Worm (Caenorhabditis elegans) whole organism, L4 larva: ENCODE data around the gene sld-5.

Experiments used
- D1046.2 ChIP-seq: fragments of 200-800 bp; sonication (Bioruptor generic); IDR thresholded peaks from 2 replicates; pipeline ENCODE4 v1.3.6; 2022; ENCODE audit warnings: missing genetic modification characterization, missing compliant biosample characterization
- T20F7.1 ChIP-seq: fragments of 200-800 bp; sonication (Bioruptor generic); optimal IDR thresholded peaks from 2 replicates; lab custom pipeline; 2018; ENCODE audit warnings: mild to moderate bottlenecking, missing genetic modification characterization, missing compliant biosample characterization
- Y105C5A.15 ChIP-seq: fragments of 200-800 bp; sonication (Bioruptor generic); IDR thresholded peaks from 2 replicates; pipeline ENCODE4 v1.3.6; 2022; ENCODE audit warnings: missing genetic modification characterization, missing compliant biosample characterization
- Y5F2A.4 ChIP-seq: fragments of 200-800 bp; sonication (Bioruptor generic); optimal IDR thresholded peaks from 2 replicates; lab custom pipeline; 2018; ENCODE audit warnings: mild to moderate bottlenecking, missing genetic modification characterization, missing compliant biosample characterization
- aha-1 ChIP-seq: fragments of 150-350 bp; peaks from one replicate; lab custom pipeline; 2014; ENCODE audit warnings: missing biosample characterization, missing genetic modification characterization
- aly-2 ChIP-seq: sonication (generic microtip); optimal IDR thresholded peaks from 2 replicates; lab custom pipeline; 2018; ENCODE audit warnings: missing biosample characterization, missing genetic modification characterization
- ama-1 ChIP-seq: fragments of 150-350 bp; optimal IDR thresholded peaks from 2 replicates; lab custom pipeline; 2014; ENCODE audit warnings: inconsistent platforms, mixed read lengths
- arid-1 ChIP-seq: fragments of 200-800 bp; sonication (Bioruptor generic); conservative IDR thresholded peaks from 2 replicates; pipeline ENCODE4 v1.3.6; 2022; ENCODE audit warnings: missing genetic modification reagents, missing genetic modification characterization, missing compliant biosample characterization
- ceh-44 ChIP-seq: fragments of 200-800 bp; sonication (Bioruptor generic); IDR thresholded peaks from 2 replicates; pipeline ENCODE4 v1.3.6; 2022; ENCODE audit warnings: missing genetic modification reagents, missing genetic modification characterization, missing compliant biosample characterization
- ceh-62 ChIP-seq: sonication (generic microtip); optimal IDR thresholded peaks from 2 replicates; lab custom pipeline; 2017; ENCODE audit warnings: missing biosample characterization, missing genetic modification characterization
- ceh-82 ChIP-seq: sonication (generic microtip); optimal IDR thresholded peaks from 2 replicates; lab custom pipeline; 2017; ENCODE audit warnings: missing biosample characterization, missing genetic modification characterization
- cey-2 ChIP-seq: sonication (generic microtip); optimal IDR thresholded peaks from 3 replicates; lab custom pipeline; 2017; ENCODE audit warnings: missing genetic modification characterization, mild to moderate bottlenecking, missing compliant biosample characterization, antibody characterized with exemption, borderline replicate concordance; ENCODE audit not compliant: insufficient read depth
- daf-16 ChIP-seq, 3 experiments: sonication (generic microtip); optimal IDR thresholded peaks; 2 replicates each; lab custom pipeline; 2016 to 2017; ENCODE audit warnings: missing genetic modification characterization in 3 of 3, missing genetic modification reagents in 3 of 3, mild to moderate bottlenecking in 2 of 3, missing compliant biosample characterization in 2 of 3, missing biosample characterization in 1 of 3, moderate library complexity in 1 of 3
- dmd-8 ChIP-seq: fragments of 200-800 bp; sonication (Bioruptor generic); IDR thresholded peaks from 2 replicates; pipeline ENCODE4 v1.3.6; 2022; ENCODE audit warnings: missing genetic modification characterization, missing compliant biosample characterization
- dmd-9 ChIP-seq: fragments of 200-800 bp; sonication (Bioruptor generic); IDR thresholded peaks from 2 replicates; pipeline ENCODE4 v1.3.6; 2022; ENCODE audit warnings: missing genetic modification reagents, missing genetic modification characterization, missing compliant biosample characterization
- dve-1 ChIP-seq: sonication (generic microtip); optimal IDR thresholded peaks from 2 replicates; lab custom pipeline; 2017; ENCODE audit warnings: antibody characterized with exemption, mild to moderate bottlenecking, missing genetic modification characterization, missing compliant biosample characterization; ENCODE audit not compliant: insufficient read depth
- egl-43 ChIP-seq: fragments of 200-800 bp; sonication (Bioruptor generic); IDR thresholded peaks from 2 replicates; pipeline ENCODE4 v1.3.6; 2022; ENCODE audit warnings: missing genetic modification reagents, missing genetic modification characterization, missing compliant biosample characterization
- fkh-10 ChIP-seq: fragments of 150-350 bp; optimal IDR thresholded peaks from 2 replicates; lab custom pipeline; 2014; ENCODE audit warnings: missing biosample characterization, missing genetic modification reagents, missing genetic modification characterization
- gei-8 ChIP-seq: fragments of 200-800 bp; sonication (Bioruptor generic); optimal IDR thresholded peaks from 2 replicates; lab custom pipeline; 2018; ENCODE audit warnings: mild to moderate bottlenecking, missing genetic modification characterization, missing compliant biosample characterization
- hlh-11 ChIP-seq: fragments of 200-800 bp; sonication (Bioruptor generic); optimal IDR thresholded peaks from 2 replicates; lab custom pipeline; 2018; ENCODE audit warnings: mild to moderate bottlenecking, missing genetic modification characterization, missing compliant biosample characterization
- hlh-30 ChIP-seq: sonication (generic microtip); optimal IDR thresholded peaks from 2 replicates; lab custom pipeline; 2017; ENCODE audit warnings: antibody characterized with exemption, mild to moderate bottlenecking, missing genetic modification characterization, missing compliant biosample characterization; ENCODE audit not compliant: insufficient read depth
- lim-7 ChIP-seq: fragments of 200-800 bp; sonication (Bioruptor generic); IDR thresholded peaks from 2 replicates; pipeline ENCODE4 v1.3.6; 2022; ENCODE audit warnings: missing genetic modification characterization, missing compliant biosample characterization
- lin-1 ChIP-seq: fragments of 200-800 bp; sonication (Bioruptor generic); IDR thresholded peaks from 2 replicates; pipeline ENCODE4 v1.3.6; 2022; ENCODE audit warnings: missing genetic modification reagents, missing genetic modification characterization, missing compliant biosample characterization
- lin-15B ChIP-seq: fragments of 150-350 bp; sonication (generic microtip); optimal IDR thresholded peaks from 3 replicates; lab custom pipeline; 2014; ENCODE audit warnings: missing biosample characterization, missing genetic modification characterization
- lin-39 ChIP-seq: fragments of 150-350 bp; optimal IDR thresholded peaks from 2 replicates; lab custom pipeline; 2014; ENCODE audit warnings: missing biosample characterization, missing genetic modification reagents, missing genetic modification characterization
- lir-3 ChIP-seq: sonication (generic microtip); optimal IDR thresholded peaks from 2 replicates; lab custom pipeline; 2016; ENCODE audit warnings: mild to moderate bottlenecking, missing genetic modification characterization, missing compliant biosample characterization
- lsy-2 ChIP-seq, 2 experiments: fragments of 150-350 bp in 1 of 2; sonication (generic microtip) in 1 of 2; optimal IDR thresholded peaks; 2 replicates each; lab custom pipeline; 2014 to 2017; ENCODE audit warnings: missing biosample characterization in 2 of 2, missing genetic modification characterization in 2 of 2
- mdt-29 ChIP-seq: fragments of 200-800 bp; sonication (Bioruptor generic); IDR thresholded peaks from 2 replicates; pipeline ENCODE4 v1.3.6; 2022; ENCODE audit warnings: missing genetic modification reagents, missing genetic modification characterization, missing compliant biosample characterization
- mes-2 ChIP-seq: sonication (generic microtip); optimal IDR thresholded peaks from 2 replicates; lab custom pipeline; 2016; ENCODE audit warnings: missing genotype, mild to moderate bottlenecking, missing genetic modification characterization, missing compliant biosample characterization; ENCODE audit not compliant: poor library complexity, severe bottlenecking
- mxl-3 ChIP-seq: fragments of 200-800 bp; sonication (Bioruptor generic); optimal IDR thresholded peaks from 2 replicates; lab custom pipeline; 2018; ENCODE audit warnings: mild to moderate bottlenecking, missing genetic modification characterization, missing compliant biosample characterization
- nhr-11 ChIP-seq: fragments of 150-350 bp; optimal IDR thresholded peaks from 2 replicates; lab custom pipeline; 2014; ENCODE audit warnings: missing biosample characterization, missing genetic modification characterization
- nhr-28 ChIP-seq: fragments of 150-350 bp; optimal IDR thresholded peaks from 2 replicates; lab custom pipeline; 2014; ENCODE audit warnings: missing biosample characterization, missing genetic modification characterization
- nhr-42 ChIP-seq: fragments of 200-800 bp; sonication (Bioruptor generic); IDR thresholded peaks from 2 replicates; pipeline ENCODE4 v1.3.6; 2022; ENCODE audit warnings: missing genetic modification characterization, missing compliant biosample characterization
- nhr-48 ChIP-seq: sonication (generic microtip); optimal IDR thresholded peaks from 2 replicates; lab custom pipeline; 2016; ENCODE audit warnings: mild to moderate bottlenecking, missing genetic modification characterization, missing compliant biosample characterization
- nhr-6 ChIP-seq: fragments of 150-350 bp; optimal IDR thresholded peaks from 2 replicates; lab custom pipeline; 2014; ENCODE audit warnings: missing biosample characterization, missing genetic modification characterization
- nhr-77 ChIP-seq: fragments of 150-350 bp; optimal IDR thresholded peaks from 2 replicates; lab custom pipeline; 2014; ENCODE audit warnings: missing biosample characterization, missing genetic modification characterization
- pha-4 ChIP-seq, 2 experiments: fragments of 150-350 bp in 1 of 2; fragments of 200-800 bp in 1 of 2; sonication (Bioruptor generic) in 1 of 2; IDR thresholded peaks in 1 of 2; optimal IDR thresholded peaks in 1 of 2; 2 replicates each; pipeline versions ENCODE4 v1.3.6 to Lab custom; 2014 to 2022; ENCODE audit warnings: missing genetic modification characterization in 2 of 2, missing genetic modification reagents in 2 of 2, missing biosample characterization in 1 of 2, missing compliant biosample characterization in 1 of 2
- php-3 ChIP-seq: fragments of 200-800 bp; sonication (Bioruptor generic); IDR thresholded peaks from 2 replicates; pipeline ENCODE4 v1.3.6; 2022; ENCODE audit warnings: missing genetic modification reagents, missing genetic modification characterization, missing compliant biosample characterization
- pqm-1 ChIP-seq: sonication (generic microtip); optimal IDR thresholded peaks from 2 replicates; lab custom pipeline; 2017; ENCODE audit warnings: missing biosample characterization, missing genetic modification characterization
- saeg-2 ChIP-seq: fragments of 200-800 bp; sonication (Bioruptor generic); IDR thresholded peaks from 2 replicates; pipeline ENCODE4 v1.3.6; 2022; ENCODE audit warnings: missing genetic modification reagents, missing genetic modification characterization, missing compliant biosample characterization
- sdz-12 ChIP-seq: fragments of 200-800 bp; sonication (Bioruptor generic); optimal IDR thresholded peaks from 2 replicates; lab custom pipeline; 2018; ENCODE audit warnings: mild to moderate bottlenecking, missing genetic modification characterization, missing compliant biosample characterization
- set-16 ChIP-seq: fragments of 200-800 bp; sonication (Bioruptor generic); IDR thresholded peaks from 2 replicates; pipeline ENCODE4 v1.3.6; 2022; ENCODE audit warnings: missing genetic modification reagents, missing genetic modification characterization, missing compliant biosample characterization
- skn-1 ChIP-seq: fragments of 150-350 bp; optimal IDR thresholded peaks from 2 replicates; lab custom pipeline; 2014; ENCODE audit warnings: missing biosample characterization, missing genetic modification characterization
- snpc-4 ChIP-seq: fragments of 150-350 bp; optimal IDR thresholded peaks from 2 replicates; lab custom pipeline; 2014; ENCODE audit warnings: missing biosample characterization, missing genetic modification characterization
- spr-3 ChIP-seq: fragments of 200-800 bp; sonication (Bioruptor generic); optimal IDR thresholded peaks from 2 replicates; lab custom pipeline; 2018; ENCODE audit warnings: mild to moderate bottlenecking, missing genetic modification characterization, missing compliant biosample characterization
- tra-1 ChIP-seq: fragments of 200-800 bp; sonication (Bioruptor generic); IDR thresholded peaks from 2 replicates; pipeline ENCODE4 v1.3.6; 2022; ENCODE audit warnings: missing genetic modification reagents, missing genetic modification characterization, missing compliant biosample characterization
- vab-7 ChIP-seq: fragments of 200-800 bp; sonication (Bioruptor generic); IDR thresholded peaks from 2 replicates; pipeline ENCODE4 v1.3.6; 2022; ENCODE audit warnings: missing genetic modification reagents, missing genetic modification characterization, missing compliant biosample characterization
- zag-1 ChIP-seq: fragments of 150-350 bp; optimal IDR thresholded peaks from 2 replicates; lab custom pipeline; 2014; ENCODE audit warnings: missing biosample characterization, missing genetic modification characterization
- zip-11 ChIP-seq: fragments of 200-800 bp; sonication (Bioruptor generic); IDR thresholded peaks from 2 replicates; pipeline ENCODE4 v1.3.6; 2022; ENCODE audit warnings: missing genetic modification characterization, missing compliant biosample characterization
- ztf-11 ChIP-seq: fragments of 150-350 bp; optimal IDR thresholded peaks from 2 replicates; lab custom pipeline; 2014; ENCODE audit warnings: missing biosample characterization, missing genetic modification characterization

The sld-5 gene

ce11 chrV:20249438-20250120, 12.0 kb upstream of the sld-5 start, which contains the start of gene swsn-1 (continued):
- TF ChIP-seq hlh-30 (tag; lab: Kevin White, UChicago) (peak; percentile 79), Y5F2A.4 (no peak), D1046.2 (GFP tag; lab: Robert Waterston, UW) (no peak), lim-7 (GFP tag; lab: Robert Waterston, UW) (no peak), pha-4 (GFP tag; IDR thresholded peaks at IDR 0.05; lab: Robert Waterston, UW) (no peak), pha-4 (tag; optimal IDR thresholded peaks at IDR 0.05; lab: Kevin White, UChicago) (no peak), pqm-1 (tag; lab: Kevin White, UChicago) (no peak), cey-2 (tag; lab: Kevin White, UChicago) (no peak), nhr-6 (tag; lab: Kevin White, UChicago) (peak; percentile 60), set-16 (GFP tag; lab: Robert Waterston, UW) (no peak), nhr-11 (tag; lab: Kevin White, UChicago) (no peak), nhr-42 (GFP tag; lab: Robert Waterston, UW) (no peak), skn-1 (tag; lab: Kevin White, UChicago) (no peak), lin-39 (tag; lab: Kevin White, UChicago) (no peak), nhr-28 (tag; lab: Kevin White, UChicago) (peak; percentile 21), sdz-12 (GFP tag; lab: Kevin White, UChicago) (no peak), aly-2 (tag; lab: Kevin White, UChicago) (no peak), spr-3 (GFP tag; lab: Kevin White, UChicago) (no peak), gei-8 (GFP tag; lab: Kevin White, UChicago) (no peak), mxl-3 (GFP tag; lab: Kevin White, UChicago) (peak; percentile 10), saeg-2 (GFP tag; lab: Robert Waterston, UW) (no peak), lsy-2 (tag; optimal IDR thresholded peaks at IDR 0.05; lab: Kevin White, UChicago) (peak in 1 of 2 experiments; percentile 40), nhr-48 (tag; lab: Kevin White, UChicago) (no peak), ceh-44 (GFP tag; lab: Robert Waterston, UW) (no peak), arid-1 (GFP tag; lab: Robert Waterston, UW) (no peak), snpc-4 (no peak), aha-1 (tag; lab: Kevin White, UChicago) (peak; percentile 69), tra-1 (no peak), ceh-82 (no peak), dmd-8 (GFP tag; lab: Robert Waterston, UW) (no peak), vab-7 (GFP tag; lab: Robert Waterston, UW) (no peak), zag-1 (tag; lab: Kevin White, UChicago) (no peak), egl-43 (no peak), dmd-9 (GFP tag; lab: Robert Waterston, UW) (no peak), ama-1 (lab: Kevin White, UChicago) (no peak), nhr-77 (tag; lab: Kevin White, UChicago) (no peak), mdt-29 (GFP tag; lab: Robert Waterston, UW) (no peak), dve-1 (peak; percentile 31), fkh-10 (GFP tag; lab: Kevin White, UChicago) (no peak), lir-3 (tag; lab: Kevin White, UChicago) (no peak), T20F7.1 (no peak), lin-15B (no peak), ztf-11 (tag; lab: Kevin White, UChicago) (no peak), zip-11 (no peak), php-3 (GFP tag; lab: Robert Waterston, UW) (no peak), mes-2 (peak; percentile 70), daf-16 (GFP tag; optimal IDR thresholded peaks at IDR 0.05; lab: Kevin White, UChicago) (no peak), daf-16 (tag; optimal IDR thresholded peaks at IDR 0.05; lab: Kevin White, UChicago) (peak; percentile 21), ceh-62 (tag; lab: Kevin White, UChicago) (no peak), lin-1 (GFP tag; lab: Robert Waterston, UW) (no peak), hlh-11 (tag; lab: Kevin White, UChicago) (no peak), Y105C5A.15 (GFP tag; lab: Robert Waterston, UW) (no peak)
